Worm (Caenorhabditis elegans) whole organism, L3 larva: ENCODE measurements around the gene F59E12.17.

Experiments
- R02D3.7 ChIP-seq: fragments of 150-350 bp; optimal IDR thresholded peaks from 2 replicates; lab custom pipeline; 2014; ENCODE audit warnings: missing biosample characterization, missing genetic modification characterization
- ZK546.5 ChIP-seq: sonication (generic microtip); optimal IDR thresholded peaks from 2 replicates; lab custom pipeline; 2017; ENCODE audit warnings: missing biosample characterization, missing genetic modification characterization
- aly-2 ChIP-seq: fragments of 150-350 bp; optimal IDR thresholded peaks from 2 replicates; lab custom pipeline; 2014; ENCODE audit warnings: missing biosample characterization, missing genetic modification characterization
- ama-1 ChIP-seq: fragments of 150-350 bp; optimal IDR thresholded peaks from 2 replicates; lab custom pipeline; 2018
- ceh-16 ChIP-seq: sonication (generic microtip); optimal IDR thresholded peaks from 2 replicates; lab custom pipeline; 2017; ENCODE audit warnings: missing biosample characterization, missing genetic modification characterization
- ceh-28 ChIP-seq: fragments of 150-350 bp; optimal IDR thresholded peaks from 2 replicates; lab custom pipeline; 2014; ENCODE audit warnings: missing biosample characterization, missing genetic modification reagents, missing genetic modification characterization
- ceh-82 ChIP-seq: fragments of 150-350 bp; optimal IDR thresholded peaks from 2 replicates; lab custom pipeline; 2014; ENCODE audit warnings: missing biosample characterization, missing genetic modification characterization
- ceh-9 ChIP-seq: sonication (generic microtip); optimal IDR thresholded peaks from 2 replicates; lab custom pipeline; 2018; ENCODE audit warnings: missing biosample characterization, missing genetic modification characterization
- daf-12 ChIP-seq: fragments of 150-350 bp; optimal IDR thresholded peaks from 2 replicates; lab custom pipeline; 2014; ENCODE audit warnings: missing biosample characterization, missing genetic modification reagents, missing genetic modification characterization
- egl-27 ChIP-seq: sonication (generic microtip); optimal IDR thresholded peaks from 4 replicates; lab custom pipeline; 2017; ENCODE audit warnings: missing biosample characterization, missing genetic modification reagents, missing genetic modification characterization
- egl-5 ChIP-seq: fragments of 150-350 bp; optimal IDR thresholded peaks from 2 replicates; lab custom pipeline; 2017; ENCODE audit warnings: missing biosample characterization, missing genetic modification reagents, missing genetic modification characterization, inconsistent platforms
- elt-1 ChIP-seq: fragments of 150-350 bp; optimal IDR thresholded peaks from 2 replicates; lab custom pipeline; 2014; ENCODE audit warnings: missing biosample characterization, missing genetic modification characterization
- elt-2 ChIP-seq: sonication (generic microtip); optimal IDR thresholded peaks from 2 replicates; lab custom pipeline; 2016; ENCODE audit warnings: missing genetic modification reagents, mild to moderate bottlenecking, missing genetic modification characterization, missing compliant biosample characterization
- elt-3 ChIP-seq, 3 experiments: fragments of 150-350 bp in 1 of 3; sonication (generic microtip) in 2 of 3; optimal IDR thresholded peaks; 2 replicates in 2 of 3; 4 replicates in 1 of 3; lab custom pipeline; 2014 to 2017; ENCODE audit warnings: missing biosample characterization in 3 of 3, missing genetic modification characterization in 3 of 3
- eor-1 ChIP-seq, 2 experiments: fragments of 150-350 bp; optimal IDR thresholded peaks; 2 replicates each; lab custom pipeline; 2014 to 2018; ENCODE audit warnings: missing biosample characterization in 2 of 2, missing genetic modification characterization in 2 of 2
- fkh-10 ChIP-seq: sonication (generic microtip); optimal IDR thresholded peaks from 2 replicates; lab custom pipeline; 2017; ENCODE audit warnings: missing biosample characterization, missing genetic modification reagents, missing genetic modification characterization
- fos-1 ChIP-seq: fragments of 150-350 bp; optimal IDR thresholded peaks from 2 replicates; lab custom pipeline; 2014; ENCODE audit warnings: missing biosample characterization, missing genetic modification characterization
- hmg-11 ChIP-seq: sonication (generic microtip); optimal IDR thresholded peaks from 2 replicates; lab custom pipeline; 2016; ENCODE audit warnings: missing genetic modification characterization, missing compliant biosample characterization
- jun-1 ChIP-seq: fragments of 150-350 bp; optimal IDR thresholded peaks from 2 replicates; lab custom pipeline; 2014; ENCODE audit warnings: missing biosample characterization, missing genetic modification reagents, missing genetic modification characterization
- lin-15B ChIP-seq: fragments of 150-350 bp; optimal IDR thresholded peaks from 2 replicates; lab custom pipeline; 2014; ENCODE audit warnings: missing biosample characterization, missing genetic modification characterization
- lin-39 ChIP-seq: fragments of 150-350 bp; optimal IDR thresholded peaks from 2 replicates; lab custom pipeline; 2018; ENCODE audit warnings: missing biosample characterization, missing genetic modification reagents, missing genetic modification characterization
- lsy-12 ChIP-seq: sonication (generic microtip); optimal IDR thresholded peaks from 2 replicates; lab custom pipeline; 2016; ENCODE audit warnings: mild to moderate bottlenecking, missing genetic modification characterization, missing compliant biosample characterization
- mdl-1 ChIP-seq: fragments of 150-350 bp; optimal IDR thresholded peaks from 2 replicates; lab custom pipeline; 2014; ENCODE audit warnings: missing biosample characterization, missing genetic modification characterization
- mml-1 ChIP-seq: fragments of 150-350 bp; sonication (generic microtip); optimal IDR thresholded peaks from 3 replicates; lab custom pipeline; 2014; ENCODE audit warnings: missing biosample characterization, missing genetic modification characterization
- nfya-1 ChIP-seq: sonication (generic microtip); optimal IDR thresholded peaks from 2 replicates; lab custom pipeline; 2017; ENCODE audit warnings: missing genetic modification characterization, mild to moderate bottlenecking, missing compliant biosample characterization, antibody characterized with exemption, moderate library complexity; ENCODE audit not compliant: insufficient read depth
- nhr-11 ChIP-seq: fragments of 150-350 bp; optimal IDR thresholded peaks from 2 replicates; lab custom pipeline; 2014; ENCODE audit warnings: missing biosample characterization, missing genetic modification characterization
- nhr-12 ChIP-seq: fragments of 150-350 bp; optimal IDR thresholded peaks from 2 replicates; lab custom pipeline; 2014; ENCODE audit warnings: missing biosample characterization, missing genetic modification characterization
- nhr-23 ChIP-seq: fragments of 150-350 bp; optimal IDR thresholded peaks from 2 replicates; lab custom pipeline; 2014; ENCODE audit warnings: missing biosample characterization, missing genetic modification reagents, missing genetic modification characterization
- nhr-237 ChIP-seq: fragments of 150-350 bp; optimal IDR thresholded peaks from 2 replicates; lab custom pipeline; 2014; ENCODE audit warnings: missing biosample characterization, missing genetic modification characterization
- nhr-25 ChIP-seq: sonication (generic microtip); optimal IDR thresholded peaks from 2 replicates; lab custom pipeline; 2017; ENCODE audit warnings: missing biosample characterization, missing genetic modification characterization
- nhr-28 ChIP-seq: fragments of 150-350 bp; optimal IDR thresholded peaks from 2 replicates; lab custom pipeline; 2014; ENCODE audit warnings: missing biosample characterization, missing genetic modification characterization
- nhr-43 ChIP-seq: sonication (generic microtip); optimal IDR thresholded peaks from 2 replicates; lab custom pipeline; 2016; ENCODE audit warnings: mild to moderate bottlenecking, missing genetic modification characterization, missing compliant biosample characterization; ENCODE audit not compliant: poor library complexity, severe bottlenecking
- nhr-67 ChIP-seq: fragments of 150-350 bp; optimal IDR thresholded peaks from 2 replicates; lab custom pipeline; 2014; ENCODE audit warnings: missing biosample characterization, missing genetic modification characterization
- nhr-76 ChIP-seq: fragments of 150-350 bp; sonication (generic microtip); optimal IDR thresholded peaks from 5 replicates; lab custom pipeline; 2014; ENCODE audit warnings: missing biosample characterization, missing genetic modification characterization
- nhr-77 ChIP-seq: fragments of 150-350 bp; optimal IDR thresholded peaks from 2 replicates; lab custom pipeline; 2014; ENCODE audit warnings: missing biosample characterization, missing genetic modification characterization
- pha-4 ChIP-seq: fragments of 150-350 bp; optimal IDR thresholded peaks from 2 replicates; lab custom pipeline; 2014; ENCODE audit warnings: missing biosample characterization, missing genetic modification reagents, missing genetic modification characterization
- pqm-1 ChIP-seq: fragments of 150-350 bp; optimal IDR thresholded peaks from 2 replicates; lab custom pipeline; 2017; ENCODE audit warnings: missing biosample characterization, missing genetic modification characterization, inconsistent platforms
- sea-2 ChIP-seq: fragments of 150-350 bp; sonication (generic microtip); optimal IDR thresholded peaks from 4 replicates; lab custom pipeline; 2014; ENCODE audit warnings: missing biosample characterization, missing genetic modification reagents, missing genetic modification characterization
- skn-1 ChIP-seq: fragments of 150-350 bp; optimal IDR thresholded peaks from 2 replicates; lab custom pipeline; 2014; ENCODE audit warnings: missing biosample characterization, missing genetic modification characterization
- snpc-4 ChIP-seq: fragments of 150-350 bp; optimal IDR thresholded peaks from 2 replicates; lab custom pipeline; 2014; ENCODE audit warnings: missing biosample characterization, missing genetic modification characterization
- tbx-2 ChIP-seq: sonication (generic microtip); optimal IDR thresholded peaks from 2 replicates; lab custom pipeline; 2016; ENCODE audit warnings: mild to moderate bottlenecking, missing genetic modification characterization, missing compliant biosample characterization
- unc-39 ChIP-seq: sonication (generic microtip); optimal IDR thresholded peaks from 4 replicates; lab custom pipeline; 2017; ENCODE audit warnings: missing biosample characterization, missing genetic modification characterization
- unc-62 ChIP-seq: fragments of 150-350 bp; sonication (generic microtip); optimal IDR thresholded peaks from 4 replicates; lab custom pipeline; 2014; ENCODE audit warnings: missing biosample characterization, missing genetic modification reagents, missing genetic modification characterization
- zag-1 ChIP-seq: fragments of 150-350 bp; optimal IDR thresholded peaks from 2 replicates; lab custom pipeline; 2014; ENCODE audit warnings: missing biosample characterization, missing genetic modification characterization
- ztf-11 ChIP-seq: fragments of 150-350 bp; optimal IDR thresholded peaks from 2 replicates; lab custom pipeline; 2014; ENCODE audit warnings: missing biosample characterization, missing genetic modification characterization
- ztf-4 ChIP-seq: fragments of 150-350 bp; optimal IDR thresholded peaks from 2 replicates; lab custom pipeline; 2014; ENCODE audit warnings: missing biosample characterization, missing genetic modification characterization

Gene F59E12.17

ce11 chrII:5604441-5604840 lies 44.8 kb downstream of the F59E12.17 start:
- TF ChIP-seq nhr-43 = no peak
- TF ChIP-seq lin-15B = no peak
- TF ChIP-seq mdl-1 (tag; lab: Kevin White, UChicago) = no peak
- TF ChIP-seq, all 47 proteins: peak for 0

ce11 chrII:5603194-5603593 lies 46.1 kb downstream of the F59E12.17 start, which contains the start of gene C17G10.6:
Gene C17G10.6 (minus strand): TSS chrII:5603294.
- TF ChIP-seq daf-12 (tag; lab: Kevin White, UChicago) = no peak
- TF ChIP-seq tbx-2 (tag; lab: Kevin White, UChicago) = no peak
- no peak for TF ChIP-seq mml-1
- no peak for TF ChIP-seq lin-15B
- TF ChIP-seq ztf-11 = no peak
- no peak for TF ChIP-seq ceh-82
- no peak for TF ChIP-seq elt-2 (tag; lab: Kevin White, UChicago)
- TF ChIP-seq nfya-1 (tag; lab: Kevin White, UChicago) = no peak
- TF ChIP-seq nhr-67 (tag; lab: Kevin White, UChicago) = no peak
- TF ChIP-seq snpc-4 (tag; lab: Kevin White, UChicago) = no peak
- TF ChIP-seq pqm-1 (tag; lab: Kevin White, UChicago) = no peak
- no peak for TF ChIP-seq sea-2 (GFP tag; lab: Kevin White, UChicago)
- TF ChIP-seq nhr-23 (tag; lab: Kevin White, UChicago) = no peak
- no peak for TF ChIP-seq elt-1 (tag; lab: Kevin White, UChicago)
- TF ChIP-seq unc-39 = no peak
- no peak for TF ChIP-seq nhr-25 (tag; lab: Kevin White, UChicago)
- no peak for TF ChIP-seq hmg-11 (tag; lab: Kevin White, UChicago)
- TF ChIP-seq egl-5 = no peak
- no peak for TF ChIP-seq zag-1 (tag; lab: Kevin White, UChicago)
- TF ChIP-seq, all 47 proteins: peak for 0

ce11 chrII:5599326-5600044 lies 49.8 kb downstream of the F59E12.17 start, which contains the start of gene C17G10.10:
Gene C17G10.10 (minus strand): TSS chrII:5599376.
- TF ChIP-seq nhr-237 (tag; lab: Kevin White, UChicago) = no peak
- TF ChIP-seq snpc-4 (tag; lab: Kevin White, UChicago) = peak; percentile 99
- no peak for TF ChIP-seq ZK546.5
- TF ChIP-seq pqm-1 (tag; lab: Kevin White, UChicago) = peak; percentile 55
- TF ChIP-seq eor-1 (tag; optimal IDR thresholded peaks at IDR 0.05; lab: Kevin White, UChicago) = no peak
- TF ChIP-seq ama-1 = peak; percentile 93
- peak; percentile 47 for TF ChIP-seq ceh-28
- peak; percentile 34 for TF ChIP-seq mdl-1 (tag; lab: Kevin White, UChicago)
- TF ChIP-seq nhr-77 = peak; percentile 89
- TF ChIP-seq hmg-11 (tag; lab: Kevin White, UChicago) = peak; percentile 60
- TF ChIP-seq nfya-1 (tag; lab: Kevin White, UChicago) = peak; percentile 75
- peak; percentile 89 for TF ChIP-seq nhr-43
- TF ChIP-seq daf-12 (tag; lab: Kevin White, UChicago) = no peak
- TF ChIP-seq ceh-9 (tag; lab: Kevin White, UChicago) = no peak
- TF ChIP-seq tbx-2 (tag; lab: Kevin White, UChicago) = peak; percentile 33
- peak; percentile 49 for TF ChIP-seq pha-4 (tag; lab: Kevin White, UChicago)
- no peak for TF ChIP-seq mml-1
- TF ChIP-seq nhr-25 (tag; lab: Kevin White, UChicago) = peak; percentile 82
- no peak for TF ChIP-seq unc-39
- peak; percentile 60 for TF ChIP-seq ceh-82
- TF ChIP-seq aly-2 (tag; lab: Kevin White, UChicago) = no peak
- TF ChIP-seq sea-2 (GFP tag; lab: Kevin White, UChicago) = no peak
- TF ChIP-seq lsy-12 (tag; lab: Kevin White, UChicago) = peak; percentile 61
- no peak for TF ChIP-seq zag-1 (tag; lab: Kevin White, UChicago)
- TF ChIP-seq elt-1 (tag; lab: Kevin White, UChicago) = no peak
- TF ChIP-seq lin-39 (tag; lab: Kevin White, UChicago) = peak; percentile 38
- TF ChIP-seq egl-27 (tag; lab: Kevin White, UChicago) = no peak
- peak; percentile 84 for TF ChIP-seq nhr-23 (tag; lab: Kevin White, UChicago)
- no peak for TF ChIP-seq nhr-67 (tag; lab: Kevin White, UChicago)
- TF ChIP-seq ztf-11 = no peak
- TF ChIP-seq fkh-10 (GFP tag; lab: Kevin White, UChicago) = no peak
- TF ChIP-seq nhr-12 (tag; lab: Kevin White, UChicago) = peak; percentile 9
- peak; percentile 29 for TF ChIP-seq jun-1 (tag; lab: Kevin White, UChicago)
- TF ChIP-seq ztf-4 (tag; lab: Kevin White, UChicago) = no peak
- no peak for TF ChIP-seq nhr-11
- no peak for TF ChIP-seq unc-62 (GFP tag; lab: Kevin White, UChicago)
- TF ChIP-seq R02D3.7 = peak; percentile 10
- no peak for TF ChIP-seq nhr-76 (tag; lab: Kevin White, UChicago)
- TF ChIP-seq ceh-16 (tag; lab: Kevin White, UChicago) = no peak
- no peak for TF ChIP-seq fos-1 (tag; lab: Kevin White, UChicago)
- peak; percentile 83 for TF ChIP-seq elt-2 (tag; lab: Kevin White, UChicago)
- peak; percentile 60 for TF ChIP-seq lin-15B
- TF ChIP-seq nhr-28 (tag; lab: Kevin White, UChicago) = peak; percentile 30
- peak in 1 of 3 experiments; percentile 30 for TF ChIP-seq elt-3 (tag; optimal IDR thresholded peaks at IDR 0.05; lab: Kevin White, UChicago)
- TF ChIP-seq skn-1 (tag; lab: Kevin White, UChicago) = peak; percentile 9
